Worm (Caenorhabditis elegans): Measurements from ENCODE around the gene kmo-2.

- TF ChIP-seq fos-1 (tag; optimal IDR thresholded peaks at IDR 0.05), result no peak
- no peak for TF ChIP-seq ama-1 (optimal IDR thresholded peaks at IDR 0.05)
- TF ChIP-seq skn-1 (tag; optimal IDR thresholded peaks at IDR 0.05), result no peak
- TF ChIP-seq elt-1 (tag; optimal IDR thresholded peaks at IDR 0.05), result no peak
- TF ChIP-seq unc-39 (tag; optimal IDR thresholded peaks at IDR 0.05), result no peak
- no peak for TF ChIP-seq lin-13 (GFP tag; optimal IDR thresholded peaks at IDR 0.05)
- no peak for TF ChIP-seq Y55F3AM.14 (GFP tag; optimal IDR thresholded peaks at IDR 0.05)
- no peak for TF ChIP-seq nhr-10 (tag; optimal IDR thresholded peaks at IDR 0.05)
These were observed 23.2 kb downstream of the kmo-2 start, which contains the start of gene F10C2.5 for ce11 chrV:12045132-12045531.
